Fruit fly (Drosophila melanogaster) whole organism, embryonic: ENCODE results near the gene CG32271.
A peak's percentile ranks its signal among the peaks of the same experiment; 100 is the strongest.

Experiments used
- ATbp ChIP-seq: fragments of 200-800 bp; sonication (Bioruptor generic); optimal IDR thresholded peaks from 2 replicates; lab custom pipeline; 2017; ENCODE audit warnings: missing biosample characterization, mild to moderate bottlenecking, missing genetic modification characterization, missing genetic modification reagents
- CG11398 ChIP-seq: fragments of 200-800 bp; sonication (Bioruptor generic); optimal IDR thresholded peaks from 2 replicates; lab custom pipeline; 2016; ENCODE audit warnings: missing biosample characterization, missing genetic modification characterization
- CG12071 ChIP-seq: fragments of 200-800 bp; sonication (Bioruptor generic); optimal IDR thresholded peaks from 3 replicates; lab custom pipeline; 2018; ENCODE audit warnings: missing biosample characterization, mild to moderate bottlenecking, missing genetic modification characterization
- CG12299 ChIP-seq: fragments of 200-800 bp; sonication (Bioruptor generic); optimal IDR thresholded peaks from 2 replicates; lab custom pipeline; 2018; ENCODE audit warnings: missing biosample characterization, mild to moderate bottlenecking, missing genetic modification characterization
- CG12391 ChIP-seq: fragments of 200-800 bp; sonication (Bioruptor generic); optimal IDR thresholded peaks from 3 replicates; lab custom pipeline; 2018; ENCODE audit warnings: missing biosample characterization, mild to moderate bottlenecking, missing genetic modification characterization, moderate library complexity
- CG15011 ChIP-seq: fragments of 200-800 bp; sonication (Bioruptor generic); optimal IDR thresholded peaks from 3 replicates; lab custom pipeline; 2018; ENCODE audit warnings: missing biosample characterization, mild to moderate bottlenecking, missing genetic modification characterization
- CG15514 ChIP-seq: fragments of 200-800 bp; sonication (Bioruptor generic); optimal IDR thresholded peaks from 3 replicates; lab custom pipeline; 2017; ENCODE audit warnings: missing biosample characterization, missing genetic modification characterization, mild to moderate bottlenecking, moderate library complexity, missing genetic modification reagents
- CG16815 ChIP-seq: fragments of 200-800 bp; sonication (Bioruptor generic); optimal IDR thresholded peaks from 3 replicates; lab custom pipeline; 2017; ENCODE audit warnings: missing biosample characterization, mild to moderate bottlenecking, missing genetic modification characterization
- CG17186 ChIP-seq: fragments of 200-800 bp; sonication (Bioruptor generic); optimal IDR thresholded peaks from 3 replicates; lab custom pipeline; 2017; ENCODE audit warnings: missing biosample characterization, missing genetic modification reagents, missing genetic modification characterization
- CG17328 ChIP-seq: fragments of 200-800 bp; sonication (Bioruptor generic); IDR thresholded peaks from 2 replicates; pipeline ENCODE4 v1.3.6; 2022; ENCODE audit warnings: missing biosample characterization, missing genetic modification characterization
- CG1792 ChIP-seq: fragments of 200-800 bp; sonication (Bioruptor generic); optimal IDR thresholded peaks from 2 replicates; lab custom pipeline; 2016; ENCODE audit warnings: missing biosample characterization, missing genetic modification characterization
- CG18599 ChIP-seq: fragments of 200-800 bp; sonication (Bioruptor generic); optimal IDR thresholded peaks from 3 replicates; lab custom pipeline; 2017; ENCODE audit warnings: missing biosample characterization, missing genetic modification characterization, mild to moderate bottlenecking, moderate library complexity, missing genetic modification reagents
- CG3065 ChIP-seq: fragments of 200-800 bp; sonication (Bioruptor generic); optimal IDR thresholded peaks from 2 replicates; lab custom pipeline; 2016; ENCODE audit warnings: missing biosample characterization, missing genetic modification characterization
- CG31365 ChIP-seq: fragments of 200-800 bp; sonication (Bioruptor generic); optimal IDR thresholded peaks from 2 replicates; lab custom pipeline; 2018; ENCODE audit warnings: missing biosample characterization, mild to moderate bottlenecking, missing genetic modification characterization
- CG33213 ChIP-seq: fragments of 200-800 bp; sonication (Bioruptor generic); optimal IDR thresholded peaks from 3 replicates; lab custom pipeline; 2016; ENCODE audit warnings: missing biosample characterization, missing genetic modification characterization
- CG3847 ChIP-seq: fragments of 200-800 bp; sonication (Bioruptor generic); IDR thresholded peaks from 2 replicates; pipeline ENCODE4 v1.3.6; 2022; ENCODE audit warnings: missing biosample characterization, missing genetic modification characterization
- CG4360 ChIP-seq: fragments of 200-800 bp; sonication (Bioruptor generic); IDR thresholded peaks from 2 replicates; pipeline ENCODE4 v1.3.6; 2022; ENCODE audit warnings: missing biosample characterization, missing genetic modification characterization
- CG6813 ChIP-seq: fragments of 200-800 bp; sonication (Bioruptor generic); optimal IDR thresholded peaks from 2 replicates; lab custom pipeline; 2017; ENCODE audit warnings: missing biosample characterization, missing genetic modification characterization, mild to moderate bottlenecking, moderate library complexity, missing genetic modification reagents
- CG6854 ChIP-seq: fragments of 200-800 bp; sonication (Bioruptor generic); optimal IDR thresholded peaks from 3 replicates; lab custom pipeline; 2017; ENCODE audit warnings: missing biosample characterization, mild to moderate bottlenecking, missing genetic modification characterization
- CG9727 ChIP-seq: fragments of 200-800 bp; sonication (Bioruptor generic); optimal IDR thresholded peaks from 3 replicates; lab custom pipeline; 2017; ENCODE audit warnings: missing biosample characterization, mild to moderate bottlenecking, missing genetic modification characterization
- CTCF ChIP-seq: fragments of 200-800 bp; sonication (Bioruptor generic); optimal IDR thresholded peaks from 2 replicates; lab custom pipeline; 2017; ENCODE audit warnings: missing biosample characterization, mild to moderate bottlenecking, missing genetic modification characterization, moderate library complexity
- CrebB ChIP-seq: fragments of 200-800 bp; sonication (Bioruptor generic); optimal IDR thresholded peaks from 3 replicates; lab custom pipeline; 2018; ENCODE audit warnings: missing biosample characterization, mild to moderate bottlenecking, missing genetic modification characterization
- Fer2 ChIP-seq: fragments of 200-800 bp; sonication (Bioruptor generic); optimal IDR thresholded peaks from 2 replicates; lab custom pipeline; 2018; ENCODE audit warnings: missing biosample characterization, mild to moderate bottlenecking, missing genetic modification characterization, moderate library complexity
- HLH4C ChIP-seq: fragments of 200-800 bp; sonication (Bioruptor generic); IDR thresholded peaks from 3 replicates; pipeline ENCODE4 v1.3.6; 2022; ENCODE audit warnings: missing biosample characterization, missing genetic modification characterization; ENCODE audit not compliant: partially characterized antibody
- Hr39 ChIP-seq: fragments of >200 bp; optimal IDR thresholded peaks from 2 replicates; lab custom pipeline; 2017
- Med ChIP-seq: fragments of 200-800 bp; sonication (Bioruptor generic); peaks from one replicate; lab custom pipeline; 2016; ENCODE audit warnings: missing biosample characterization, missing genetic modification characterization, mild to moderate bottlenecking, inconsistent platforms, moderate library complexity
- Neu2 ChIP-seq: fragments of 200-800 bp; sonication (Bioruptor generic); optimal IDR thresholded peaks from 3 replicates; lab custom pipeline; 2016; ENCODE audit warnings: missing biosample characterization, missing genetic modification characterization, borderline replicate concordance
- Optix ChIP-seq: fragments of 200-800 bp; sonication (Bioruptor generic); IDR thresholded peaks from 3 replicates; pipeline ENCODE4 v1.3.6; 2022; ENCODE audit warnings: missing biosample characterization, missing genetic modification characterization
- Ptx1 ChIP-seq: fragments of 200-800 bp; sonication (Bioruptor generic); IDR thresholded peaks from 2 replicates; pipeline ENCODE4 v1.3.6; 2022; ENCODE audit warnings: missing biosample characterization, missing genetic modification characterization
- Six4 ChIP-seq: fragments of 200-800 bp; sonication (Bioruptor generic); optimal IDR thresholded peaks from 2 replicates; lab custom pipeline; 2016; ENCODE audit warnings: missing biosample characterization, missing genetic modification characterization
- TFAM ChIP-seq: fragments of 200-800 bp; sonication (Bioruptor generic); optimal IDR thresholded peaks from 2 replicates; lab custom pipeline; 2017; ENCODE audit warnings: missing biosample characterization, missing genetic modification characterization, inconsistent platforms
- cad ChIP-seq: fragments of >200 bp; optimal IDR thresholded peaks from 2 replicates; lab custom pipeline; 2017; ENCODE audit warnings: missing biosample characterization, missing genetic modification characterization
- cas ChIP-seq: fragments of 200-800 bp; sonication (Bioruptor generic); IDR thresholded peaks from 2 replicates; pipeline ENCODE4 v1.3.6; 2022; ENCODE audit warnings: missing biosample characterization, missing genetic modification characterization
- chif ChIP-seq, 2 experiments: fragments of 200-800 bp; sonication (Bioruptor generic); optimal IDR thresholded peaks; 3 replicates each; lab custom pipeline; 2016; ENCODE audit warnings: missing biosample characterization in 2 of 2, missing genetic modification characterization in 2 of 2
- croc ChIP-seq: fragments of 200-800 bp; sonication (Bioruptor generic); conservative IDR thresholded peaks from 3 replicates; pipeline ENCODE4 v1.3.6; 2022; ENCODE audit warnings: missing biosample characterization, missing genetic modification characterization
- dati ChIP-seq: fragments of 200-800 bp; sonication (Bioruptor generic); IDR thresholded peaks from 2 replicates; pipeline ENCODE4 v1.3.6; 2022; ENCODE audit warnings: missing biosample characterization, missing genetic modification characterization
- dmrt99B ChIP-seq: fragments of 200-800 bp; sonication (Bioruptor generic); optimal IDR thresholded peaks from 2 replicates; lab custom pipeline; 2018; ENCODE audit warnings: missing biosample characterization, mild to moderate bottlenecking, missing genetic modification characterization, moderate library complexity
- fd3F ChIP-seq: fragments of 200-800 bp; sonication (Bioruptor generic); optimal IDR thresholded peaks from 2 replicates; lab custom pipeline; 2018; ENCODE audit warnings: missing biosample characterization, mild to moderate bottlenecking, missing genetic modification characterization, moderate library complexity
- gcm2 ChIP-seq: fragments of 200-800 bp; sonication (Bioruptor generic); optimal IDR thresholded peaks from 2 replicates; lab custom pipeline; 2016; ENCODE audit warnings: missing biosample characterization, missing genetic modification characterization
- grn ChIP-seq: fragments of 200-800 bp; sonication (Bioruptor generic); optimal IDR thresholded peaks from 3 replicates; lab custom pipeline; 2017; ENCODE audit warnings: missing biosample characterization, missing genetic modification characterization
- knrl ChIP-seq: fragments of 200-800 bp; sonication (Bioruptor generic); IDR thresholded peaks from 3 replicates; pipeline ENCODE4 v1.3.6; 2022; ENCODE audit warnings: missing biosample characterization, missing genetic modification characterization; ENCODE audit not compliant: partially characterized antibody
- maf-S ChIP-seq: fragments of 200-800 bp; sonication (Bioruptor generic); optimal IDR thresholded peaks from 2 replicates; lab custom pipeline; 2016; ENCODE audit warnings: missing biosample characterization, missing genetic modification characterization
- pnt ChIP-seq: fragments of 200-800 bp; sonication (Bioruptor generic); optimal IDR thresholded peaks from 3 replicates; lab custom pipeline; 2016; ENCODE audit warnings: missing biosample characterization, missing genetic modification characterization
- schlank ChIP-seq: fragments of 200-800 bp; sonication (Bioruptor generic); optimal IDR thresholded peaks from 2 replicates; lab custom pipeline; 2018; ENCODE audit warnings: missing biosample characterization, mild to moderate bottlenecking, missing genetic modification characterization
- sd ChIP-seq: fragments of 200-800 bp; sonication (Bioruptor generic); optimal IDR thresholded peaks from 3 replicates; lab custom pipeline; 2018; ENCODE audit warnings: missing biosample characterization, mild to moderate bottlenecking, missing genetic modification characterization, moderate library complexity
- tgo ChIP-seq: fragments of 200-800 bp; sonication (Bioruptor generic); IDR thresholded peaks from 3 replicates; pipeline ENCODE4 v1.3.6; 2022; ENCODE audit warnings: missing biosample characterization, missing genetic modification characterization
- tio ChIP-seq: fragments of 200-800 bp; sonication (Bioruptor generic); optimal IDR thresholded peaks from 2 replicates; lab custom pipeline; 2017; ENCODE audit warnings: missing biosample characterization, missing genetic modification characterization, inconsistent platforms
- ttk ChIP-seq: fragments of 200-800 bp; sonication (Bioruptor generic); IDR thresholded peaks from 2 replicates; pipeline ENCODE4 v2.1.2; 2022; ENCODE audit warnings: missing biosample characterization, missing genetic modification characterization
- tup ChIP-seq: fragments of 200-800 bp; sonication (Bioruptor generic); optimal IDR thresholded peaks from 2 replicates; lab custom pipeline; 2016; ENCODE audit warnings: missing biosample characterization, mild to moderate bottlenecking, missing genetic modification characterization, moderate library complexity
- vnd ChIP-seq: fragments of 200-800 bp; sonication (Bioruptor generic); IDR thresholded peaks from 3 replicates; pipeline ENCODE4 v1.3.6; 2022; ENCODE audit warnings: missing biosample characterization, missing genetic modification characterization; ENCODE audit not compliant: partially characterized antibody

Gene CG32271

dm6 chr3L:3222643-3223389, 19.9 kb upstream of the CG32271 start, which contains the start of the genes RpL28 and eIF1 (continued):
- TF ChIP-seq gcm2 (GFP tag; lab: Kevin White, UChicago) (peak; percentile 90), CG16815 (GFP tag; lab: Kevin White, UChicago) (peak; percentile 78), grn (GFP tag; lab: Kevin White, UChicago) (peak; percentile 83), maf-S (GFP tag; lab: Kevin White, UChicago) (peak; percentile 87), CG33213 (peak; percentile 93), CG12391 (tag; lab: Kevin White, UChicago) (peak; percentile 92), knrl (GFP tag; lab: Robert Waterston, UW) (peak; percentile 82), CTCF (peak; percentile 67), Optix (GFP tag; lab: Robert Waterston, UW) (peak; percentile 81), CG4360 (GFP tag; lab: Robert Waterston, UW) (peak; percentile 59; the same call in 1 of the 2 replicates), schlank (peak; percentile 94), CG11398 (peak; percentile 92), dati (GFP tag; lab: Robert Waterston, UW) (peak; percentile 86), ttk (GFP tag; lab: Robert Waterston, UW) (peak; percentile 77), CG12071 (GFP tag; lab: Kevin White, UChicago) (peak; percentile 92), CG3847 (GFP tag; lab: Robert Waterston, UW) (peak; percentile 89), fd3F (GFP tag; lab: Kevin White, UChicago) (peak; percentile 87), CrebB (tag; lab: Kevin White, UChicago) (peak; percentile 90), CG6854 (peak; percentile 77), croc (GFP tag; lab: Robert Waterston, UW) (peak; percentile 59; the same call in 2 of the 3 replicates), CG12299 (tag; lab: Kevin White, UChicago) (peak; percentile 77), vnd (GFP tag; lab: Robert Waterston, UW) (peak; percentile 77), tup (peak; percentile 78), sd (tag; lab: Kevin White, UChicago) (no peak), Ptx1 (GFP tag; lab: Robert Waterston, UW) (peak; percentile 86), HLH4C (GFP tag; lab: Robert Waterston, UW) (peak; percentile 62), chif (GFP tag; optimal IDR thresholded peaks at IDR 0.05; lab: Kevin White, UChicago) (peak; percentile 84 to 91), CG3065 (GFP tag; lab: Kevin White, UChicago) (peak; percentile 87), CG18599 (peak; percentile 93), Med (GFP tag; lab: Kevin White, UChicago) (peak; percentile 99), CG17186 (GFP tag; lab: Kevin White, UChicago) (peak; percentile 92), CG15011 (peak; percentile 93), tio (no peak), CG15514 (GFP tag; lab: Kevin White, UChicago) (peak; percentile 92), CG9727 (GFP tag; lab: Kevin White, UChicago) (peak; percentile 97), CG6813 (GFP tag; lab: Kevin White, UChicago) (peak; percentile 94), tgo (GFP tag; lab: Robert Waterston, UW) (peak; percentile 79), CG1792 (GFP tag; lab: Kevin White, UChicago) (peak; percentile 81), ATbp (GFP tag; lab: Kevin White, UChicago) (peak; percentile 88), CG17328 (GFP tag; lab: Robert Waterston, UW) (peak; percentile 91), Six4 (GFP tag; lab: Kevin White, UChicago) (peak; percentile 90), cad (GFP tag; lab: Kevin White, UChicago) (no peak), Hr39 (lab: Kevin White, UChicago) (no peak), pnt (peak; percentile 49), Fer2 (tag; lab: Kevin White, UChicago) (peak; percentile 82), Neu2 (GFP tag; lab: Kevin White, UChicago) (peak; percentile 22), cas (GFP tag; lab: Robert Waterston, UW) (peak; percentile 61), CG31365 (tag; lab: Kevin White, UChicago) (peak; percentile 83), dmrt99B (tag; lab: Kevin White, UChicago) (no peak), TFAM (GFP tag; lab: Kevin White, UChicago) (peak; percentile 83)
